Worm (Caenorhabditis elegans) whole organism, L4 larva: ENCODE results near the gene W04E12.4.

Experiments
- T26A8.4 ChIP-seq: fragments of 200-800 bp; sonication (Bioruptor generic); IDR thresholded peaks from 2 replicates; pipeline ENCODE4 v1.3.6; 2022; ENCODE audit warnings: missing genetic modification characterization, missing compliant biosample characterization
- Y5F2A.4 ChIP-seq: fragments of 200-800 bp; sonication (Bioruptor generic); optimal IDR thresholded peaks from 2 replicates; lab custom pipeline; 2018; ENCODE audit warnings: mild to moderate bottlenecking, missing genetic modification characterization, missing compliant biosample characterization
- aha-1 ChIP-seq: fragments of 150-350 bp; peaks from one replicate; lab custom pipeline; 2014; ENCODE audit warnings: missing biosample characterization, missing genetic modification characterization
- attf-4 ChIP-seq: sonication (generic microtip); optimal IDR thresholded peaks from 3 replicates; lab custom pipeline; 2017; ENCODE audit warnings: missing biosample characterization, missing genetic modification characterization
- ceh-44 ChIP-seq: fragments of 200-800 bp; sonication (Bioruptor generic); IDR thresholded peaks from 2 replicates; pipeline ENCODE4 v1.3.6; 2022; ENCODE audit warnings: missing genetic modification reagents, missing genetic modification characterization, missing compliant biosample characterization
- ceh-82 ChIP-seq: sonication (generic microtip); optimal IDR thresholded peaks from 2 replicates; lab custom pipeline; 2017; ENCODE audit warnings: missing biosample characterization, missing genetic modification characterization
- ces-1 ChIP-seq: fragments of 150-350 bp; sonication (generic microtip); optimal IDR thresholded peaks from 4 replicates; lab custom pipeline; 2014; ENCODE audit warnings: missing biosample characterization, missing genetic modification reagents, missing genetic modification characterization
- daf-12 ChIP-seq: fragments of 150-350 bp; optimal IDR thresholded peaks from 2 replicates; lab custom pipeline; 2014; ENCODE audit warnings: missing biosample characterization, missing genetic modification reagents, missing genetic modification characterization
- daf-16 ChIP-seq, 3 experiments: sonication (generic microtip); optimal IDR thresholded peaks; 2 replicates each; lab custom pipeline; 2016 to 2017; ENCODE audit warnings: missing genetic modification characterization in 3 of 3, missing genetic modification reagents in 3 of 3, mild to moderate bottlenecking in 2 of 3, missing compliant biosample characterization in 2 of 3, missing biosample characterization in 1 of 3, moderate library complexity in 1 of 3
- dmd-6 ChIP-seq: fragments of 200-800 bp; sonication (Bioruptor generic); IDR thresholded peaks from 2 replicates; pipeline ENCODE4 v1.3.6; 2022; ENCODE audit warnings: missing genetic modification reagents, missing genetic modification characterization, missing compliant biosample characterization
- dmd-9 ChIP-seq: fragments of 200-800 bp; sonication (Bioruptor generic); IDR thresholded peaks from 2 replicates; pipeline ENCODE4 v1.3.6; 2022; ENCODE audit warnings: missing genetic modification reagents, missing genetic modification characterization, missing compliant biosample characterization
- dpl-1 ChIP-seq: fragments of 150-350 bp; optimal IDR thresholded peaks from 2 replicates; lab custom pipeline; 2014; ENCODE audit warnings: missing biosample characterization, missing genetic modification reagents, missing genetic modification characterization
- duxl-1 ChIP-seq: sonication (generic microtip); optimal IDR thresholded peaks from 2 replicates; lab custom pipeline; 2016; ENCODE audit warnings: mild to moderate bottlenecking, missing genetic modification characterization, moderate library complexity, missing compliant biosample characterization; ENCODE audit not compliant: poor library complexity
- fkh-10 ChIP-seq: fragments of 150-350 bp; optimal IDR thresholded peaks from 2 replicates; lab custom pipeline; 2014; ENCODE audit warnings: missing biosample characterization, missing genetic modification reagents, missing genetic modification characterization
- hmg-1.1 ChIP-seq: fragments of 200-800 bp; sonication (Bioruptor generic); IDR thresholded peaks from 2 replicates; pipeline ENCODE4 v1.3.6; 2022; ENCODE audit warnings: missing genetic modification reagents, missing genetic modification characterization, missing compliant biosample characterization
- lin-1 ChIP-seq: fragments of 200-800 bp; sonication (Bioruptor generic); IDR thresholded peaks from 2 replicates; pipeline ENCODE4 v1.3.6; 2022; ENCODE audit warnings: missing genetic modification reagents, missing genetic modification characterization, missing compliant biosample characterization
- lin-29 ChIP-seq: fragments of 200-800 bp; sonication (Bioruptor generic); IDR thresholded peaks from 2 replicates; pipeline ENCODE4 v1.3.6; 2022; ENCODE audit warnings: missing genetic modification reagents, missing genetic modification characterization, missing compliant biosample characterization
- madf-5 ChIP-seq, 2 experiments: fragments of 200-800 bp; sonication (Bioruptor generic); IDR thresholded peaks; 2 replicates each; pipeline ENCODE4 v1.3.6; 2022; ENCODE audit warnings: missing compliant biosample characterization in 2 of 2, missing genetic modification characterization in 2 of 2
- mdl-1 ChIP-seq, 2 experiments: fragments of 150-350 bp in 1 of 2; sonication (generic microtip) in 1 of 2; optimal IDR thresholded peaks; 2 replicates each; lab custom pipeline; 2014 to 2017; ENCODE audit warnings: missing biosample characterization in 2 of 2, missing genetic modification characterization in 2 of 2
- mep-1 ChIP-seq: fragments of 150-350 bp; sonication (generic microtip); optimal IDR thresholded peaks from 3 replicates; lab custom pipeline; 2014; ENCODE audit warnings: missing biosample characterization, missing genetic modification characterization
- nhr-102 ChIP-seq: sonication (generic microtip); optimal IDR thresholded peaks from 2 replicates; lab custom pipeline; 2016; ENCODE audit warnings: mild to moderate bottlenecking, missing genetic modification characterization, moderate library complexity, missing compliant biosample characterization
- nhr-28 ChIP-seq: fragments of 150-350 bp; optimal IDR thresholded peaks from 2 replicates; lab custom pipeline; 2014; ENCODE audit warnings: missing biosample characterization, missing genetic modification characterization
- nhr-41 ChIP-seq: fragments of 200-800 bp; sonication (Bioruptor generic); IDR thresholded peaks from 2 replicates; pipeline ENCODE4 v1.3.6; 2022; ENCODE audit warnings: missing genetic modification reagents, missing genetic modification characterization, missing compliant biosample characterization
- nhr-42 ChIP-seq: fragments of 200-800 bp; sonication (Bioruptor generic); IDR thresholded peaks from 2 replicates; pipeline ENCODE4 v1.3.6; 2022; ENCODE audit warnings: missing genetic modification characterization, missing compliant biosample characterization
- nhr-76 ChIP-seq: fragments of 150-350 bp; optimal IDR thresholded peaks from 2 replicates; lab custom pipeline; 2014; ENCODE audit warnings: missing biosample characterization, missing genetic modification characterization
- set-16 ChIP-seq: fragments of 200-800 bp; sonication (Bioruptor generic); IDR thresholded peaks from 2 replicates; pipeline ENCODE4 v1.3.6; 2022; ENCODE audit warnings: missing genetic modification reagents, missing genetic modification characterization, missing compliant biosample characterization
- tag-97 ChIP-seq: fragments of 200-800 bp; sonication (Bioruptor generic); IDR thresholded peaks from 2 replicates; pipeline ENCODE4 v1.3.6; 2022; ENCODE audit warnings: missing genetic modification characterization, missing compliant biosample characterization
- unc-130 ChIP-seq: sonication (generic microtip); optimal IDR thresholded peaks from 2 replicates; lab custom pipeline; 2016; ENCODE audit warnings: missing genetic modification reagents, missing genetic modification characterization, missing compliant biosample characterization
- zag-1 ChIP-seq: fragments of 150-350 bp; optimal IDR thresholded peaks from 2 replicates; lab custom pipeline; 2014; ENCODE audit warnings: missing biosample characterization, missing genetic modification characterization
- zip-2 ChIP-seq: fragments of 150-350 bp; optimal IDR thresholded peaks from 2 replicates; lab custom pipeline; 2014; ENCODE audit warnings: missing biosample characterization, missing genetic modification characterization
- ztf-7 ChIP-seq: fragments of 150-350 bp; optimal IDR thresholded peaks from 2 replicates; lab custom pipeline; 2014; ENCODE audit warnings: missing biosample characterization, missing genetic modification characterization

The W04E12.4 gene

DNA sequence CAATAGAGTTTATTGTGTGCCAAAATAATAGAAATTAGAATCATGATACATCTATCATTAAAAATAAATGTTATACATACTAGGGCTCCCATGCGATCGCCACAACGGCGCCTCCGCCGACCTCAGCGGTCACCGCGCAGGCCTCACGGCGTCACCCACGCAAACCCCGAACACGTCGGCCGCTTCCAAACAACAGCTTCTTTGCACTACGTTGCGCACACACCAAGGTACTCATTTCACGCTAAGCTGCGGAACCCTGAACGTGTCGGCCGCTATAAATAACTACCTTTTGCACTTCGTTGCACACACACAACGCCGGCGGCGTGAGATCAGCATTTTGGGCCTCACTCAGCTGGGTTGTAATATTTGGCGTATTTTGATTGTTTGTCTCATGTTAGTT lies 15.9 kb downstream of the W04E12.4 start:
- TF ChIP-seq set-16 (GFP tag; lab: Robert Waterston, UW) (peak; percentile 77), aha-1 (peak; percentile 77), tag-97 (GFP tag; lab: Robert Waterston, UW) (no peak)

DNA sequence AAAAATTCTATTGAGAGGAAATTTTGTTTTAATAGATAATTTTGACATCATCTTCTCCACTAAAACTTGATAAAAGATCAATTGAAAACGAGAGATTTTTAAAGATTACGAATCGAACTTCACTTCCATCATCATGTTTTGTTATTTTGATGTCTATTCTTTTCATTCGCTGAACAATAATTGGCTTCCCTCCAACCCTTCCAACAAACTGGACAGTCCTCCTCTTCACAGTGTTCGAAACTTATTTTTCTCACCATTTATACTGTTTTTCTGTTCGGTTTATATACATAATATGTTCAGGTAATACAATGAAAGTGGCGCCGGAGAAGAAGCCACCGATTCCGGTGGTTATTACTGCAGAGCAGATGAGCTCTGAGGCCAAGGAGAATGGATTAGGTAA lies 17.3 kb downstream of the W04E12.4 start, which contains the start of gene M162.5:
M162.5 (plus strand) TSS at position 301 of the 400 bp plus-strand sequence.
- TF ChIP-seq aha-1, result peak; percentile 42
- TF ChIP-seq lin-1, result no peak
- TF ChIP-seq, all 104 proteins: peak for 1

DNA sequence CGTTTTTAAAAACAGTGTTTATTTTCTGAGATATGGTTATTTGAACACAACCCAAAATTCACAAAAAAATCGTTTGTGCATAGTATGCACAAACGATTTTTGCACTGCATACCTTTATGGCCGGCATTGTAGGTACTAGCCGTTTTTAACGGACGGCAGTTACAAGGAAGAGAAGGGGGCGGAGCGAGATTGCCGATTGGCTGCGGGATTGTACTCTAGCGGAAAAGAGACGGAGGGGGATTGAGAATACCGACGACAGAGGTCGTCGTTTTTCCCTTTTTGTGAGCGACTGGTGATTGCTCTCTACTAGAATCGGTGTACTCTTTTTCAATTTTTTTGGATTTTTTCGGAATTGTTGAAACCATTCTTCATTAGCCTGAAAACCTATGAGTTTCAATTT lies 24.3 kb downstream of the W04E12.4 start:
- TF ChIP-seq nhr-42 (GFP tag; lab: Robert Waterston, UW) (no peak), daf-12 (tag; lab: Kevin White, UChicago) (no peak), duxl-1 (tag; lab: Kevin White, UChicago) (peak; percentile 54), nhr-41 (GFP tag; lab: Robert Waterston, UW) (no peak)

DNA sequence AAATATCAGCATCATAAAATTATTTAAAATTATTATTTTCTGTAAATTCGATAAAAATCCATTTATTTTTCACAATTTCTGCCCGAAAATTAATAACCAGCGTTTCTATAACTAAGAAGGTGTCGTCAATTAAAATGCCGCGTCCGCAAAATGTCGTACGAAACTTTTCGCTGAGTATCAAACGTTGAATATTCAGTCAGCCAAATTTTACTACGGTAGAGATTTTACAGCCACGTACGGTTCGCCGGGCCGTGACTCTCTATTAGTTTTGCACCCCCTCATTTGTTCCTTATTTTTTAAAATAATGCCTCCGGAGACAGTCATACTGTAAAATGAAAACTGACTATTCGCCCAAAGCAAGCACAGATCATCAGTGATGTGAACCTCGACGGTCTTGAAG lies 27.4 kb downstream of the W04E12.4 start:
- TF ChIP-seq unc-130 (GFP tag; lab: Kevin White, UChicago), result peak; percentile 49

DNA sequence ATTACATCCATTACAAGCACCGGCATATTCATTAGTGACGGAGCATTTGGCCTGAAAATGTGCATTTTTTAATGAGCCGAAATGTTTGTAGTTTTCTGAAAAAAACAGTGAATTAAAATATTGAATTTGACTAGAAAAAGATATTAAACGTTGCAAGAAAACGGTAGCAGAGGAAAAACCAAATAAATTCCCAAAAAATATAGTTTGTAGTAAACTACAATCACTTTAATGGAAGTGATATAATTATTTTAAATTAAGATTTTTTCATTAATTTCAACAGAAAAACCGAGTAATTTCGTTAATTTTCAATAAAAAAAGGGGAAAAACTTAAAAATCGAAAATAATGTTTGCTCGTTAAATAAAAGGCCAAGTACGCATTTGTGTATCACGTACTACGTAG lies 28.3 kb downstream of the W04E12.4 start, which contains the start of gene M162.15:
M162.15 (minus strand) TSS at position 101 of the 400 bp plus-strand sequence.
- TF ChIP-seq nhr-102, result no peak
- no peak for TF ChIP-seq attf-4
- TF ChIP-seq T26A8.4 (GFP tag; lab: Robert Waterston, UW), result no peak
- no peak for TF ChIP-seq ceh-44 (GFP tag; lab: Robert Waterston, UW)
- TF ChIP-seq lin-29 (GFP tag; lab: Robert Waterston, UW), result no peak
- no peak for TF ChIP-seq ceh-82
- TF ChIP-seq fkh-10 (GFP tag; lab: Kevin White, UChicago), result no peak
- TF ChIP-seq mdl-1 (tag; optimal IDR thresholded peaks at IDR 0.05; lab: Kevin White, UChicago), result no peak
- no peak for TF ChIP-seq mep-1 (tag; lab: Kevin White, UChicago)
- no peak for TF ChIP-seq hmg-1.1 (GFP tag; lab: Robert Waterston, UW)
- no peak for TF ChIP-seq ztf-7 (tag; lab: Kevin White, UChicago)
- TF ChIP-seq dmd-6 (GFP tag; lab: Robert Waterston, UW), result no peak

DNA sequence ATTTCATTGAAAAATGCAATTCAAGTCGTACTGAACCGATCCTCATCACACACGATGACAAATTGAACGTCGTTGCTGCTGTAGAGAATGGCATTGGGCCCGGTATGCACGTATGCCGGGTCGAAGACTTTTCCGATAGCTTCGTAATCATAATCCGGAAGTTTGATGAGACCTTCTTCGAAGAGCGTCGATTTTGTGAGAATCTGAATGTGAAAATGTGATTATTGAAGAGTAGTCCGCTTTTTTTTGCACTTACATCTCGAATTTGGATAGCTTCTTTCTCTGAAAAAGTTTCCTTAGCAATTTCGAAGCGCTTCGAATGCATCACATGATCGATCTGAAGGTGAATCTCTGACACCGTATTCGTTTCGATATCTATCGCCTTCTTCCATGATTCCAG lies 33.8 kb downstream of the W04E12.4 start, which contains the start of gene fbxa-118:
fbxa-118 (minus strand) TSS at position 101 of the 400 bp plus-strand sequence.
- TF ChIP-seq daf-16 (GFP tag; optimal IDR thresholded peaks at IDR 0.05; lab: Kevin White, UChicago), result no peak
- no peak for TF ChIP-seq daf-16 (tag; optimal IDR thresholded peaks at IDR 0.05; lab: Kevin White, UChicago)
- TF ChIP-seq ces-1 (GFP tag; lab: Kevin White, UChicago), result no peak
- TF ChIP-seq nhr-42 (GFP tag; lab: Robert Waterston, UW), result no peak
- TF ChIP-seq madf-5 (GFP tag; IDR thresholded peaks at IDR 0.05; lab: Robert Waterston, UW), result no peak
- no peak for TF ChIP-seq dmd-9
- TF ChIP-seq mep-1 (tag; lab: Kevin White, UChicago), result no peak
- TF ChIP-seq Y5F2A.4 (GFP tag; lab: Kevin White, UChicago), result no peak
- no peak for TF ChIP-seq zip-2 (tag; lab: Kevin White, UChicago)
- no peak for TF ChIP-seq zag-1 (tag; lab: Kevin White, UChicago)
- no peak for TF ChIP-seq nhr-28 (tag; lab: Kevin White, UChicago)
- no peak for TF ChIP-seq nhr-76 (tag; lab: Kevin White, UChicago)
- no peak for TF ChIP-seq dpl-1 (GFP tag; lab: Kevin White, UChicago)
